Worm (Caenorhabditis elegans) whole organism, late embryonic: ENCODE data around the gene C08F8.6.

Experiments
- ama-1 ChIP-seq: fragments of 150-350 bp; optimal IDR thresholded peaks from 2 replicates; lab custom pipeline; 2014
- ceh-31 ChIP-seq: sonication (generic microtip); optimal IDR thresholded peaks from 2 replicates; lab custom pipeline; 2016; ENCODE audit warnings: missing genetic modification characterization, missing compliant biosample characterization
- ceh-34 ChIP-seq: sonication (generic microtip); optimal IDR thresholded peaks from 2 replicates; lab custom pipeline; 2016; ENCODE audit warnings: mild to moderate bottlenecking, missing genetic modification characterization, missing compliant biosample characterization
- dve-1 ChIP-seq: sonication (generic microtip); optimal IDR thresholded peaks from 2 replicates; lab custom pipeline; 2017; ENCODE audit warnings: antibody characterized with exemption, mild to moderate bottlenecking, missing genetic modification characterization, missing compliant biosample characterization
- fkh-10 ChIP-seq: fragments of 150-350 bp; optimal IDR thresholded peaks from 2 replicates; lab custom pipeline; 2014; ENCODE audit warnings: missing biosample characterization, missing genetic modification reagents, missing genetic modification characterization
- nfya-1 ChIP-seq: sonication (generic microtip); optimal IDR thresholded peaks from 2 replicates; lab custom pipeline; 2017; ENCODE audit warnings: missing genetic modification characterization, mild to moderate bottlenecking, missing compliant biosample characterization, antibody characterized with exemption, moderate library complexity
- nhr-11 ChIP-seq: fragments of 150-350 bp; optimal IDR thresholded peaks from 2 replicates; lab custom pipeline; 2014; ENCODE audit warnings: missing biosample characterization, missing genetic modification characterization
- pag-3 ChIP-seq: sonication (generic microtip); optimal IDR thresholded peaks from 2 replicates; lab custom pipeline; 2016; ENCODE audit warnings: missing compliant biosample characterization, missing genetic modification characterization, borderline replicate concordance

ce11 chrIV:11183991-11184390 is 19.3 kb upstream of the C08F8.6 start, which contains the start of gene nuaf-3:
- TF ChIP-seq nhr-11 (tag; lab: Kevin White, UChicago) (no peak), dve-1 (tag; lab: Kevin White, UChicago) (no peak), nfya-1 (no peak), ceh-31 (no peak), pag-3 (tag; lab: Kevin White, UChicago) (no peak), ceh-34 (tag; lab: Kevin White, UChicago) (no peak), ama-1 (lab: Kevin White, UChicago) (no peak), fkh-10 (GFP tag; lab: Kevin White, UChicago) (no peak)
